Worm (Caenorhabditis elegans) whole organism, late embryonic: ENCODE results near the gene K06H6.1.

Experiments
- ama-1 ChIP-seq: fragments of 150-350 bp; optimal IDR thresholded peaks from 2 replicates; lab custom pipeline; 2014
- pat-9 ChIP-seq: fragments of 200-800 bp; sonication (Bioruptor generic); optimal IDR thresholded peaks from 2 replicates; lab custom pipeline; 2018; ENCODE audit warnings: mild to moderate bottlenecking, missing genetic modification characterization, moderate library complexity, missing compliant biosample characterization
- zip-5 ChIP-seq: sonication (generic microtip); optimal IDR thresholded peaks from 2 replicates; lab custom pipeline; 2016; ENCODE audit warnings: missing genetic modification characterization, missing compliant biosample characterization

DNA sequence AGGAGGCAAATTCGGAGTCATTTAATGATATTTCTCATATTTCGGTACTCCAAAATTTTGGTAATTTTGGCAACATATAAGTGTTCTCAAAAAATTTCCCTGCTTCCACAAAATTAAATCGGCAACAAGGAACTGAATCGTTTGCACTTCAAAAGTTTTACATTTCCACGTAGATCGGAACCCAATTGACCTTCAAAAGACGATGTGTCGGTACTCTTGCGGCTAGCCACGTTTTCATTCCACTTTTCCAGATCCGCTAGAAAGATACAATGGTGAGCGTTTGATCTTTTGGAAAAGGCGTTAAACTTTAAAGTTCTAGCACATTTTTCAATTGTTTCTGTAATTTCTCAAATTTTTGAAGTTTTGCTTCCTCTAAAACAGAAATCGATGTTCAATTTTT is 9.0 kb downstream of the K06H6.1 start:
- no peak for TF ChIP-seq ama-1
- TF ChIP-seq pat-9 (tag; lab: Kevin White, UChicago), result no peak
- no peak for TF ChIP-seq zip-5 (tag; lab: Kevin White, UChicago)
